Fruit fly (Drosophila melanogaster): ENCODE measurements around the gene CG14454.

dm6 chr3L:22699133-22699532, 6.8 kb upstream of the CG14454 start, which contains the start of gene CG45116:
- no peak for TF ChIP-seq CG8478 (optimal IDR thresholded peaks at IDR 0.05)
- no peak for TF ChIP-seq pan (optimal IDR thresholded peaks at IDR 0.05)
- TF ChIP-seq usp (GFP tag; optimal IDR thresholded peaks at IDR 0.05): no peak
- TF ChIP-seq EcR (GFP tag; optimal IDR thresholded peaks at IDR 0.05): no peak
- no peak for TF ChIP-seq psq (optimal IDR thresholded peaks at IDR 0.05)
- TF ChIP-seq Dll (optimal IDR thresholded peaks at IDR 0.05): no peak

Data from whole organism.